Fruit fly (Drosophila melanogaster): ENCODE results near the gene Or67c.

- TF ChIP-seq CG8478 (optimal IDR thresholded peaks at IDR 0.05) = no peak
- TF ChIP-seq psq (optimal IDR thresholded peaks at IDR 0.05) = no peak
Observed at dm6 chr3L:10267011-10267410, 22.5 kb upstream of the Or67c start, which contains the start of gene can.
